Worm (Caenorhabditis elegans) whole organism, L2 larva: ENCODE measurements around the gene C17F4.3.

Source experiments
- R02D3.7 ChIP-seq: fragments of 150-350 bp; optimal IDR thresholded peaks from 2 replicates; lab custom pipeline; 2014; ENCODE audit warnings: missing biosample characterization, missing genetic modification characterization
- lin-11 ChIP-seq: fragments of 150-350 bp; sonication (generic microtip); optimal IDR thresholded peaks from 2 replicates; lab custom pipeline; 2014; ENCODE audit warnings: missing biosample characterization, missing genetic modification characterization, inconsistent platforms, mixed read lengths
- nhr-11 ChIP-seq: fragments of 150-350 bp; optimal IDR thresholded peaks from 2 replicates; lab custom pipeline; 2014; ENCODE audit warnings: missing biosample characterization, missing genetic modification characterization
- nhr-129 ChIP-seq: fragments of 150-350 bp; optimal IDR thresholded peaks from 2 replicates; lab custom pipeline; 2014; ENCODE audit warnings: missing biosample characterization, missing genetic modification characterization
- snpc-4 ChIP-seq: fragments of 150-350 bp; optimal IDR thresholded peaks from 2 replicates; lab custom pipeline; 2014; ENCODE audit warnings: missing biosample characterization, missing genetic modification characterization
- unc-39 ChIP-seq: fragments of 150-350 bp; optimal IDR thresholded peaks from 2 replicates; lab custom pipeline; 2014; ENCODE audit warnings: missing biosample characterization, missing genetic modification characterization
- unc-62 ChIP-seq: fragments of 150-350 bp; optimal IDR thresholded peaks from 2 replicates; lab custom pipeline; 2014; ENCODE audit warnings: missing biosample characterization, missing genetic modification reagents, missing genetic modification characterization

ce11 chrII:3244070-3244469 is 3.8 kb downstream of the C17F4.3 start, which contains the start of gene C17F4.12:
- no peak for TF ChIP-seq R02D3.7 (tag; lab: Kevin White, UChicago)
- no peak for TF ChIP-seq nhr-11
- TF ChIP-seq snpc-4 (tag; lab: Kevin White, UChicago), result no peak
- TF ChIP-seq unc-39, result no peak
- TF ChIP-seq unc-62 (GFP tag; lab: Kevin White, UChicago), result no peak
- TF ChIP-seq lin-11, result no peak
- no peak for TF ChIP-seq nhr-129 (tag; lab: Kevin White, UChicago)
